Worm (Caenorhabditis elegans) whole organism, L4/young adult: ENCODE results near the gene Y73C8B.1.

Experiments used
- W03F9.2 ChIP-seq: fragments of 150-350 bp; optimal IDR thresholded peaks from 2 replicates; lab custom pipeline; 2014; ENCODE audit warnings: missing biosample characterization, missing genetic modification characterization
- dao-5 ChIP-seq: sonication (generic microtip); optimal IDR thresholded peaks from 2 replicates; lab custom pipeline; 2016; ENCODE audit warnings: missing genotype, missing genetic modification characterization, moderate library complexity, missing compliant biosample characterization
- him-1 ChIP-seq: sonication (generic microtip); optimal IDR thresholded peaks from 2 replicates; lab custom pipeline; 2016; ENCODE audit warnings: missing genotype, missing genetic modification reagents, missing genetic modification characterization, missing compliant biosample characterization

DNA sequence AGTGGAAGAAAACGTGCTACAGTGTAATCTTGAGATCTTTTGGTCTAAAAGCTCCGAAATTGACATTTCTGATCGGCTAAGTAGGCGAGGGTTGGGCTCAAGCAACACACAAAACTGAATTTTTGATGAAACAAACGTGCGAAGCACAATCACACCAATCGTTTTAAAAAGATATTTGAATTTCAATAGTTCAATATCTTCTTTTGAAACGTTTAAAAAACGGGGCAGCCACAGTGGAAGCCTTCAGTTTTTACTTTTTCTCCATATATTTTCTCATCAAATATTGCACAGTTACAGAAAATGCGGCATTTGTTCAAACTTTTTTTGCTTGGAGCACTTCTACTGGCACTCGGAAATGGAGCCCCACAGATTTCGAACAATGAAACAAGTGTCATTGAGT, 30.4 kb downstream of the Y73C8B.1 start, which contains the start of gene C36C5.4:
- TF ChIP-seq him-1 (tag; lab: Kevin White, UChicago): no peak
- TF ChIP-seq W03F9.2 (tag; lab: Kevin White, UChicago): no peak
- TF ChIP-seq dao-5 (tag; lab: Kevin White, UChicago): no peak
